Fruit fly (Drosophila melanogaster): Measurements from ENCODE around the gene CG14630.

DNA sequence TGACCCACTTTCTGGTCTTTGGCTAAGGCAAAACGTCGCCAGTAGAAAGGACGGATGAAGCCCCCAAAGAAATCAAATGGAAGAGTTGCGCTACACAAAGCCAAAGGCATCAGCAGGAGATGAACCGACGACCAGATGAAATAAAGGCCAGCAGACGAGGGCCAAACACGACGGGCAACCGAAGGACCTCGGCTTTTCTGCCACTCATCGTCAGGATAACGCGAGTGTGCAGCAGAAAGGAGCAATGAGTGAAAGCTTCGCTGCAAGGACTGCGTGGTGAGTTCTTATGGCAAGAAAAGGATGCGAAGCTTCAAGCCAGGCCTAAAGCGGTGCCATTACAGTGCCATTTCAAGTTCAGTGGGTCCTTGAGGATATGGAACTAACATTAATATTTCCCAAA lies 45.4 kb upstream of the CG14630 start:
- TF ChIP-seq CG6854 (GFP tag; optimal IDR thresholded peaks at IDR 0.05): no peak
- no peak for TF ChIP-seq Eip75B (GFP tag; optimal IDR thresholded peaks at IDR 0.05)
- TF ChIP-seq dsx (GFP tag; optimal IDR thresholded peaks at IDR 0.05; ENCODE audit: poor library complexity, severe bottlenecking): no peak

Data from whole organism, prepupa.